Fruit fly (Drosophila melanogaster): Measurements from ENCODE around the gene CG6576.

dm6 chr3L:8712913-8713312 lies 42.9 kb upstream of the CG6576 start:
- no peak for TF ChIP-seq Dll (optimal IDR thresholded peaks at IDR 0.05)
- TF ChIP-seq psq (optimal IDR thresholded peaks at IDR 0.05), result no peak
- no peak for TF ChIP-seq CG8478 (optimal IDR thresholded peaks at IDR 0.05)
- no peak for TF ChIP-seq usp (GFP tag; optimal IDR thresholded peaks at IDR 0.05)
